Worm (Caenorhabditis elegans) whole organism, mixed stage, embryonic: ENCODE data around the gene svh-1.

Source experiments
- M03D4.4 ChIP-seq: sonication (generic microtip); optimal IDR thresholded peaks from 2 replicates; lab custom pipeline; 2017; ENCODE audit warnings: mild to moderate bottlenecking, missing genetic modification characterization, missing compliant biosample characterization
- bed-3 ChIP-seq: fragments of 200-800 bp; sonication (Bioruptor generic); optimal IDR thresholded peaks from 3 replicates; lab custom pipeline; 2018; ENCODE audit warnings: mild to moderate bottlenecking, missing genetic modification characterization, moderate library complexity, missing compliant biosample characterization
- blmp-1 ChIP-seq: fragments of 150-350 bp; optimal IDR thresholded peaks from 2 replicates; lab custom pipeline; 2014; ENCODE audit warnings: missing biosample characterization, missing genetic modification characterization
- ceh-83 ChIP-seq: fragments of 200-800 bp; sonication (Bioruptor generic); optimal IDR thresholded peaks from 2 replicates; lab custom pipeline; 2018; ENCODE audit warnings: mild to moderate bottlenecking, missing genetic modification characterization, missing compliant biosample characterization
- ces-1 ChIP-seq: fragments of 150-350 bp; optimal IDR thresholded peaks from 2 replicates; lab custom pipeline; 2014; ENCODE audit warnings: missing biosample characterization, missing genetic modification reagents, missing genetic modification characterization
- cnd-1 ChIP-seq: fragments of 200-800 bp; sonication (Bioruptor generic); optimal IDR thresholded peaks from 2 replicates; lab custom pipeline; 2018; ENCODE audit warnings: mild to moderate bottlenecking, missing genetic modification characterization, missing compliant biosample characterization
- drap-1 ChIP-seq: fragments of 200-800 bp; sonication (Bioruptor generic); optimal IDR thresholded peaks from 3 replicates; lab custom pipeline; 2018; ENCODE audit warnings: mild to moderate bottlenecking, missing genetic modification characterization, missing compliant biosample characterization
- elt-1 ChIP-seq: sonication (generic microtip); optimal IDR thresholded peaks from 2 replicates; lab custom pipeline; 2017; ENCODE audit warnings: missing genetic modification characterization, mild to moderate bottlenecking, missing compliant biosample characterization, antibody characterized with exemption, moderate library complexity, borderline replicate concordance; ENCODE audit not compliant: insufficient read depth
- elt-3 ChIP-seq: fragments of 150-350 bp; optimal IDR thresholded peaks from 2 replicates; lab custom pipeline; 2014; ENCODE audit warnings: missing biosample characterization, missing genetic modification characterization
- flh-1 ChIP-seq: fragments of 200-800 bp; sonication (Bioruptor generic); optimal IDR thresholded peaks from 2 replicates; lab custom pipeline; 2018; ENCODE audit warnings: mild to moderate bottlenecking, missing genetic modification characterization, moderate library complexity, missing compliant biosample characterization
- ham-2 ChIP-seq: fragments of 200-800 bp; sonication (Bioruptor generic); optimal IDR thresholded peaks from 2 replicates; lab custom pipeline; 2018; ENCODE audit warnings: mild to moderate bottlenecking, missing genetic modification characterization, missing compliant biosample characterization
- hlh-1 ChIP-seq: fragments of 150-350 bp; optimal IDR thresholded peaks from 2 replicates; lab custom pipeline; 2014; ENCODE audit warnings: missing biosample characterization, missing genetic modification reagents, missing genetic modification characterization
- lin-13 ChIP-seq: fragments of 150-350 bp; optimal IDR thresholded peaks from 2 replicates; lab custom pipeline; 2014; ENCODE audit warnings: missing biosample characterization, missing genetic modification characterization
- lin-32 ChIP-seq: fragments of 200-800 bp; sonication (Bioruptor generic); optimal IDR thresholded peaks from 2 replicates; lab custom pipeline; 2018; ENCODE audit warnings: mild to moderate bottlenecking, missing genetic modification characterization, missing compliant biosample characterization
- mep-1 ChIP-seq: fragments of 150-350 bp; optimal IDR thresholded peaks from 2 replicates; lab custom pipeline; 2017; ENCODE audit warnings: missing biosample characterization, missing genetic modification reagents, missing genetic modification characterization, inconsistent platforms
- mls-2 ChIP-seq: sonication (generic microtip); optimal IDR thresholded peaks from 2 replicates; lab custom pipeline; 2016; ENCODE audit warnings: mild to moderate bottlenecking, missing genetic modification characterization, moderate library complexity, missing compliant biosample characterization
- nhr-12 ChIP-seq: fragments of 150-350 bp; optimal IDR thresholded peaks from 2 replicates; lab custom pipeline; 2014; ENCODE audit warnings: missing biosample characterization, missing genetic modification characterization
- nhr-2 ChIP-seq: fragments of 150-350 bp; optimal IDR thresholded peaks from 2 replicates; lab custom pipeline; 2014; ENCODE audit warnings: missing biosample characterization, missing genetic modification characterization
- nhr-237 ChIP-seq: fragments of 150-350 bp; optimal IDR thresholded peaks from 2 replicates; lab custom pipeline; 2014; ENCODE audit warnings: missing biosample characterization, missing genetic modification characterization
- nhr-28 ChIP-seq: fragments of 150-350 bp; optimal IDR thresholded peaks from 2 replicates; lab custom pipeline; 2014; ENCODE audit warnings: missing biosample characterization, missing genetic modification characterization
- nhr-76 ChIP-seq: sonication (generic microtip); optimal IDR thresholded peaks from 2 replicates; lab custom pipeline; 2017; ENCODE audit warnings: missing biosample characterization, missing genetic modification characterization
- pha-4 ChIP-seq: fragments of 150-350 bp; optimal IDR thresholded peaks from 2 replicates; lab custom pipeline; 2018; ENCODE audit warnings: missing biosample characterization, missing genetic modification reagents, missing genetic modification characterization
- sem-2 ChIP-seq: fragments of 200-800 bp; sonication (Bioruptor generic); optimal IDR thresholded peaks from 2 replicates; lab custom pipeline; 2018; ENCODE audit warnings: mild to moderate bottlenecking, missing genetic modification characterization, missing compliant biosample characterization
- snpc-4 ChIP-seq: fragments of 150-350 bp; optimal IDR thresholded peaks from 2 replicates; lab custom pipeline; 2014; ENCODE audit warnings: missing biosample characterization, missing genetic modification characterization
- sptf-1 ChIP-seq: sonication (generic microtip); optimal IDR thresholded peaks from 2 replicates; lab custom pipeline; 2017; ENCODE audit warnings: mild to moderate bottlenecking, missing genetic modification characterization, moderate library complexity, missing compliant biosample characterization
- tbx-8 ChIP-seq: fragments of 200-800 bp; sonication (Bioruptor generic); optimal IDR thresholded peaks from 2 replicates; lab custom pipeline; 2018; ENCODE audit warnings: mild to moderate bottlenecking, missing genetic modification characterization, moderate library complexity, missing compliant biosample characterization
- unc-120 ChIP-seq: sonication (generic microtip); optimal IDR thresholded peaks from 2 replicates; lab custom pipeline; 2017; ENCODE audit warnings: missing genetic modification characterization, missing compliant biosample characterization; ENCODE audit not compliant: poor library complexity, severe bottlenecking
- unc-62 ChIP-seq: fragments of 150-350 bp; optimal IDR thresholded peaks from 2 replicates; lab custom pipeline; 2014; ENCODE audit warnings: missing biosample characterization, missing genetic modification reagents, missing genetic modification characterization
- zip-8 ChIP-seq: fragments of 150-350 bp; optimal IDR thresholded peaks from 2 replicates; lab custom pipeline; 2014; ENCODE audit warnings: missing biosample characterization, missing genetic modification characterization

The svh-1 gene

ce11 chrIV:8235114-8235686, 28.8 kb downstream of the svh-1 start:
- TF ChIP-seq drap-1 (GFP tag; lab: Kevin White, UChicago) (no peak), sem-2 (no peak), blmp-1 (tag; lab: Kevin White, UChicago) (no peak), hlh-1 (tag; lab: Kevin White, UChicago) (peak; percentile 31)
- TF ChIP-seq, all 35 proteins: peak for 1

ce11 chrIV:8236502-8236901, 30.1 kb downstream of the svh-1 start, which contains the start of gene nhr-66:
TSS of gene nhr-66 (minus strand) at chrIV:8236602.
- TF ChIP-seq nhr-2 (tag; lab: Kevin White, UChicago) (no peak), pha-4 (tag; lab: Kevin White, UChicago) (no peak), hlh-1 (tag; lab: Kevin White, UChicago) (no peak), nhr-28 (tag; lab: Kevin White, UChicago) (no peak), zip-8 (no peak), ceh-83 (GFP tag; lab: Kevin White, UChicago) (no peak), unc-120 (tag; lab: Kevin White, UChicago) (no peak), mls-2 (tag; lab: Kevin White, UChicago) (no peak), sptf-1 (no peak), cnd-1 (tag; lab: Kevin White, UChicago) (no peak), nhr-237 (tag; lab: Kevin White, UChicago) (no peak), snpc-4 (no peak), flh-1 (GFP tag; lab: Kevin White, UChicago) (no peak), elt-3 (no peak), ham-2 (GFP tag; lab: Kevin White, UChicago) (no peak), tbx-8 (GFP tag; lab: Kevin White, UChicago) (no peak), unc-62 (GFP tag; lab: Kevin White, UChicago) (no peak)

- TF ChIP-seq lin-13 (tag; lab: Kevin White, UChicago) (no peak), flh-1 (GFP tag; lab: Kevin White, UChicago) (no peak), nhr-237 (tag; lab: Kevin White, UChicago) (no peak), unc-120 (tag; lab: Kevin White, UChicago) (no peak), drap-1 (GFP tag; lab: Kevin White, UChicago) (no peak), nhr-12 (tag; lab: Kevin White, UChicago) (no peak), unc-62 (GFP tag; lab: Kevin White, UChicago) (no peak), sem-2 (no peak), nhr-76 (tag; lab: Kevin White, UChicago) (no peak), elt-3 (no peak), mls-2 (tag; lab: Kevin White, UChicago) (no peak), snpc-4 (no peak), ham-2 (GFP tag; lab: Kevin White, UChicago) (no peak), nhr-2 (tag; lab: Kevin White, UChicago) (no peak), lin-32 (GFP tag; lab: Kevin White, UChicago) (no peak), elt-1 (tag; lab: Kevin White, UChicago) (no peak), bed-3 (no peak), M03D4.4 (tag; lab: Kevin White, UChicago) (no peak)
Measured at ce11 chrIV:8239584-8239983, 33.2 kb downstream of the svh-1 start.

ce11 chrIV:8241312-8241833, 35.0 kb downstream of the svh-1 start:
- TF ChIP-seq ces-1 (GFP tag; lab: Kevin White, UChicago) (no peak), mls-2 (tag; lab: Kevin White, UChicago) (no peak), mep-1 (tag; lab: Kevin White, UChicago) (no peak), blmp-1 (tag; lab: Kevin White, UChicago) (no peak), elt-1 (tag; lab: Kevin White, UChicago) (peak; percentile 79)
- TF ChIP-seq, all 35 proteins: peak for 1

- peak; percentile 72 for TF ChIP-seq elt-1 (tag; lab: Kevin White, UChicago)
- TF ChIP-seq nhr-2 (tag; lab: Kevin White, UChicago), result peak; percentile 71
- TF ChIP-seq ces-1 (GFP tag; lab: Kevin White, UChicago), result no peak
Measured at ce11 chrIV:8243170-8243569, 36.8 kb downstream of the svh-1 start.
